Fruit fly (Drosophila melanogaster) whole organism, embryonic: ENCODE results near the gene Ogdh.

Source experiments
- Ada2b ChIP-seq: fragments of 200-800 bp; sonication (Bioruptor generic); IDR thresholded peaks from 2 replicates; pipeline ENCODE4 v1.3.6; 2022; ENCODE audit warnings: missing biosample characterization, missing genetic modification characterization
- CG13424 ChIP-seq: fragments of 200-800 bp; sonication (Bioruptor generic); optimal IDR thresholded peaks from 2 replicates; lab custom pipeline; 2019; ENCODE audit warnings: missing biosample characterization, mild to moderate bottlenecking, missing genetic modification characterization, moderate library complexity
- CG13624 ChIP-seq: fragments of 200-800 bp; sonication (Bioruptor generic); optimal IDR thresholded peaks from 2 replicates; lab custom pipeline; 2016; ENCODE audit warnings: missing biosample characterization, missing genetic modification characterization
- CG15601 ChIP-seq: fragments of 200-800 bp; sonication (Bioruptor generic); optimal IDR thresholded peaks from 3 replicates; lab custom pipeline; 2019; ENCODE audit warnings: missing biosample characterization, mild to moderate bottlenecking, missing genetic modification characterization, moderate library complexity
- CG15696 ChIP-seq: fragments of 200-800 bp; sonication (Bioruptor generic); optimal IDR thresholded peaks from 2 replicates; lab custom pipeline; 2019; ENCODE audit warnings: missing biosample characterization, mild to moderate bottlenecking, missing genetic modification characterization, moderate library complexity
- CG17829 ChIP-seq: fragments of 200-800 bp; optimal IDR thresholded peaks from 2 replicates; lab custom pipeline; 2019; ENCODE audit warnings: missing biosample characterization, mild to moderate bottlenecking, missing genetic modification characterization, moderate library complexity
- CG1792 ChIP-seq: fragments of 200-800 bp; sonication (Bioruptor generic); optimal IDR thresholded peaks from 2 replicates; lab custom pipeline; 2016; ENCODE audit warnings: missing biosample characterization, missing genetic modification characterization
- CG2116 ChIP-seq: fragments of 200-800 bp; sonication (Bioruptor generic); optimal IDR thresholded peaks from 3 replicates; lab custom pipeline; 2018; ENCODE audit warnings: missing biosample characterization, mild to moderate bottlenecking, missing genetic modification characterization
- CG2712 ChIP-seq: fragments of 200-800 bp; optimal IDR thresholded peaks from 3 replicates; lab custom pipeline; 2019; ENCODE audit warnings: missing biosample characterization, mild to moderate bottlenecking, missing genetic modification characterization, moderate library complexity
- CG3726 ChIP-seq: fragments of 200-800 bp; sonication (Bioruptor generic); IDR thresholded peaks from 3 replicates; pipeline ENCODE4, ENCODE4 v1.3.6; 2022; ENCODE audit warnings: missing biosample characterization, missing genetic modification characterization
- CG3995 ChIP-seq: fragments of 200-800 bp; sonication (Bioruptor generic); optimal IDR thresholded peaks from 3 replicates; lab custom pipeline; 2016; ENCODE audit warnings: missing biosample characterization, missing genetic modification characterization
- CG4424 ChIP-seq: fragments of 200-800 bp; sonication (Bioruptor generic); optimal IDR thresholded peaks from 3 replicates; lab custom pipeline; 2016; ENCODE audit warnings: missing biosample characterization, missing genetic modification characterization
- CG4854 ChIP-seq: fragments of 200-800 bp; sonication (Bioruptor generic); optimal IDR thresholded peaks from 2 replicates; lab custom pipeline; 2016; ENCODE audit warnings: missing biosample characterization, missing genetic modification characterization, inconsistent platforms
- CG9437 ChIP-seq: fragments of 200-800 bp; sonication (Bioruptor generic); optimal IDR thresholded peaks from 2 replicates; lab custom pipeline; 2018; ENCODE audit warnings: missing biosample characterization, mild to moderate bottlenecking, missing genetic modification characterization
- D ChIP-seq, 2 experiments: fragments of 200-800 bp in 1 of 2; fragments of >200 bp in 1 of 2; sonication (Bioruptor generic) in 1 of 2; optimal IDR thresholded peaks; 2 replicates in 1 of 2; 3 replicates in 1 of 2; lab custom pipeline; 2017; ENCODE audit warnings: mild to moderate bottlenecking in 1 of 2, missing biosample characterization in 1 of 2, missing genetic modification characterization in 1 of 2, missing genetic modification reagents in 1 of 2
- Doc3 ChIP-seq: fragments of 200-800 bp; sonication (Bioruptor generic); IDR thresholded peaks from 3 replicates; pipeline ENCODE4 v1.3.6; 2022; ENCODE audit warnings: missing biosample characterization, missing genetic modification characterization; ENCODE audit not compliant: partially characterized antibody
- HmgD ChIP-seq: fragments of 200-800 bp; sonication (Bioruptor generic); optimal IDR thresholded peaks from 3 replicates; lab custom pipeline; 2016; ENCODE audit warnings: missing biosample characterization, missing genetic modification characterization
- Jarid2 ChIP-seq: fragments of 200-800 bp; sonication (Bioruptor generic); optimal IDR thresholded peaks from 3 replicates; lab custom pipeline; 2017; ENCODE audit warnings: mild to moderate bottlenecking, missing biosample characterization, missing genetic modification reagents, missing genetic modification characterization
- MESR4 ChIP-seq: fragments of 200-800 bp; sonication (Bioruptor generic); optimal IDR thresholded peaks from 2 replicates; lab custom pipeline; 2018; ENCODE audit warnings: missing biosample characterization, mild to moderate bottlenecking, missing genetic modification characterization, moderate library complexity
- Mes4 ChIP-seq: fragments of 200-800 bp; sonication (Bioruptor generic); optimal IDR thresholded peaks from 2 replicates; lab custom pipeline; 2016; ENCODE audit warnings: missing biosample characterization, missing genetic modification characterization
- NK7.1 ChIP-seq: fragments of 200-800 bp; sonication (Bioruptor generic); optimal IDR thresholded peaks from 3 replicates; lab custom pipeline; 2016; ENCODE audit warnings: missing biosample characterization, missing genetic modification characterization
- Sox100B ChIP-seq: fragments of 200-800 bp; sonication (Bioruptor generic); optimal IDR thresholded peaks from 3 replicates; lab custom pipeline; 2018; ENCODE audit warnings: missing biosample characterization, mild to moderate bottlenecking, missing genetic modification characterization
- Spps ChIP-seq: fragments of 200-800 bp; sonication (Bioruptor generic); optimal IDR thresholded peaks from 2 replicates; lab custom pipeline; 2018; ENCODE audit warnings: missing biosample characterization, mild to moderate bottlenecking, missing genetic modification characterization
- Stat92E ChIP-seq, 3 experiments: fragments of >200 bp in 2 of 3; fragments of 200-800 bp in 1 of 3; sonication (Bioruptor generic) in 1 of 3; optimal IDR thresholded peaks; 2 replicates each; lab custom pipeline; 2017 to 2019; ENCODE audit warnings: missing biosample characterization in 3 of 3, missing genetic modification characterization in 3 of 3, mild to moderate bottlenecking in 1 of 3, moderate library complexity in 1 of 3
- Usf ChIP-seq: fragments of 200-800 bp; sonication (Bioruptor generic); optimal IDR thresholded peaks from 2 replicates; lab custom pipeline; 2017; ENCODE audit warnings: missing genotype, missing biosample characterization, missing genetic modification characterization
- br ChIP-seq: fragments of >200 bp; optimal IDR thresholded peaks from 2 replicates; lab custom pipeline; 2017
- btn ChIP-seq: fragments of 200-800 bp; sonication (Bioruptor generic); optimal IDR thresholded peaks from 2 replicates; lab custom pipeline; 2016; ENCODE audit warnings: missing biosample characterization, missing genetic modification characterization
- cato ChIP-seq: fragments of 200-800 bp; sonication (Bioruptor generic); optimal IDR thresholded peaks from 2 replicates; lab custom pipeline; 2016; ENCODE audit warnings: missing biosample characterization, missing genetic modification characterization, borderline replicate concordance
- da ChIP-seq: fragments of 200-800 bp; sonication (Bioruptor generic); optimal IDR thresholded peaks from 2 replicates; lab custom pipeline; 2016; ENCODE audit warnings: missing biosample characterization, missing genetic modification characterization
- dan ChIP-seq: fragments of 200-800 bp; sonication (Bioruptor generic); IDR thresholded peaks from 2 replicates; pipeline ENCODE4 v1.3.6; 2022; ENCODE audit warnings: missing biosample characterization, missing genetic modification characterization
- danr ChIP-seq: fragments of 200-800 bp; sonication (Bioruptor generic); IDR thresholded peaks from 2 replicates; pipeline ENCODE4 v1.3.6; 2022; ENCODE audit warnings: missing biosample characterization, missing genetic modification characterization
- emc ChIP-seq: fragments of 200-800 bp; sonication (Bioruptor generic); optimal IDR thresholded peaks from 2 replicates; lab custom pipeline; 2016; ENCODE audit warnings: missing biosample characterization, missing genetic modification characterization
- en ChIP-seq: fragments of 200-800 bp; sonication (Bioruptor generic); optimal IDR thresholded peaks from 2 replicates; lab custom pipeline; 2016; ENCODE audit warnings: missing biosample characterization, missing genetic modification characterization
- ewg ChIP-seq: fragments of 200-800 bp; sonication (Bioruptor generic); optimal IDR thresholded peaks from 3 replicates; lab custom pipeline; 2017; ENCODE audit warnings: mild to moderate bottlenecking, missing biosample characterization, missing genetic modification reagents, missing genetic modification characterization
- exex ChIP-seq: fragments of 200-800 bp; sonication (Bioruptor generic); optimal IDR thresholded peaks from 4 replicates; lab custom pipeline; 2018; ENCODE audit warnings: missing biosample characterization, mild to moderate bottlenecking, missing genetic modification characterization, moderate library complexity
- gro ChIP-seq: fragments of 200-800 bp; sonication (Bioruptor generic); optimal IDR thresholded peaks from 2 replicates; lab custom pipeline; 2016; ENCODE audit warnings: missing biosample characterization, missing genetic modification characterization
- hkb ChIP-seq, 2 experiments: fragments of 200-800 bp in 1 of 2; fragments of >200 bp in 1 of 2; sonication (Bioruptor generic) in 1 of 2; IDR thresholded peaks in 1 of 2; optimal IDR thresholded peaks in 1 of 2; 2 replicates each; pipeline versions ENCODE4 v1.3.6 to Lab custom; 2017 to 2022; ENCODE audit warnings: missing biosample characterization in 1 of 2, missing genetic modification characterization in 1 of 2
- hth ChIP-seq: fragments of >200 bp; optimal IDR thresholded peaks from 2 replicates; lab custom pipeline; 2017; ENCODE audit warnings: inconsistent platforms
- jigr1 ChIP-seq: fragments of 200-800 bp; sonication (Bioruptor generic); IDR thresholded peaks from 3 replicates; pipeline ENCODE4 v1.3.6; 2022; ENCODE audit warnings: missing biosample characterization, missing genetic modification characterization
- jumu ChIP-seq: fragments of 200-800 bp; sonication (Bioruptor generic); optimal IDR thresholded peaks from 3 replicates; lab custom pipeline; 2016; ENCODE audit warnings: missing biosample characterization, missing genetic modification characterization
- kah ChIP-seq: fragments of 200-800 bp; sonication (Bioruptor generic); optimal IDR thresholded peaks from 2 replicates; lab custom pipeline; 2018; ENCODE audit warnings: missing biosample characterization, mild to moderate bottlenecking, missing genetic modification characterization
- kay ChIP-seq: fragments of 200-800 bp; sonication (Bioruptor generic); optimal IDR thresholded peaks from 2 replicates; lab custom pipeline; 2016; ENCODE audit warnings: missing biosample characterization, missing genetic modification characterization
- lola ChIP-seq, 3 experiments: fragments of >200 bp in 2 of 3; fragments of 200-800 bp in 1 of 3; sonication (Bioruptor generic) in 1 of 3; optimal IDR thresholded peaks; 2 replicates each; lab custom pipeline; 2017 to 2019; ENCODE audit warnings: missing biosample characterization in 3 of 3, missing genetic modification characterization in 3 of 3, mild to moderate bottlenecking in 1 of 3, moderate library complexity in 1 of 3
- pros ChIP-seq: fragments of 200-800 bp; sonication (Bioruptor generic); optimal IDR thresholded peaks from 3 replicates; lab custom pipeline; 2019; ENCODE audit warnings: missing biosample characterization, mild to moderate bottlenecking, missing genetic modification characterization, moderate library complexity
- rib ChIP-seq: fragments of 200-800 bp; sonication (Bioruptor generic); IDR thresholded peaks from 2 replicates; pipeline ENCODE4 v1.3.6; 2022; ENCODE audit warnings: missing biosample characterization, missing genetic modification characterization
- schlank ChIP-seq: fragments of 200-800 bp; sonication (Bioruptor generic); optimal IDR thresholded peaks from 2 replicates; lab custom pipeline; 2018; ENCODE audit warnings: missing biosample characterization, mild to moderate bottlenecking, missing genetic modification characterization
- sim ChIP-seq: fragments of 200-800 bp; sonication (Bioruptor generic); IDR thresholded peaks from 2 replicates; pipeline ENCODE4 v1.3.6; 2022; ENCODE audit warnings: missing biosample characterization, missing genetic modification characterization
- toy ChIP-seq: fragments of 200-800 bp; sonication (Bioruptor generic); IDR thresholded peaks from 2 replicates; pipeline ENCODE4 v1.3.6; 2022; ENCODE audit warnings: missing biosample characterization, missing genetic modification characterization
- vfl ChIP-seq: fragments of 200-800 bp; sonication (Bioruptor generic); optimal IDR thresholded peaks from 2 replicates; lab custom pipeline; 2016; ENCODE audit warnings: missing biosample characterization, missing genetic modification characterization

The Ogdh gene

DNA sequence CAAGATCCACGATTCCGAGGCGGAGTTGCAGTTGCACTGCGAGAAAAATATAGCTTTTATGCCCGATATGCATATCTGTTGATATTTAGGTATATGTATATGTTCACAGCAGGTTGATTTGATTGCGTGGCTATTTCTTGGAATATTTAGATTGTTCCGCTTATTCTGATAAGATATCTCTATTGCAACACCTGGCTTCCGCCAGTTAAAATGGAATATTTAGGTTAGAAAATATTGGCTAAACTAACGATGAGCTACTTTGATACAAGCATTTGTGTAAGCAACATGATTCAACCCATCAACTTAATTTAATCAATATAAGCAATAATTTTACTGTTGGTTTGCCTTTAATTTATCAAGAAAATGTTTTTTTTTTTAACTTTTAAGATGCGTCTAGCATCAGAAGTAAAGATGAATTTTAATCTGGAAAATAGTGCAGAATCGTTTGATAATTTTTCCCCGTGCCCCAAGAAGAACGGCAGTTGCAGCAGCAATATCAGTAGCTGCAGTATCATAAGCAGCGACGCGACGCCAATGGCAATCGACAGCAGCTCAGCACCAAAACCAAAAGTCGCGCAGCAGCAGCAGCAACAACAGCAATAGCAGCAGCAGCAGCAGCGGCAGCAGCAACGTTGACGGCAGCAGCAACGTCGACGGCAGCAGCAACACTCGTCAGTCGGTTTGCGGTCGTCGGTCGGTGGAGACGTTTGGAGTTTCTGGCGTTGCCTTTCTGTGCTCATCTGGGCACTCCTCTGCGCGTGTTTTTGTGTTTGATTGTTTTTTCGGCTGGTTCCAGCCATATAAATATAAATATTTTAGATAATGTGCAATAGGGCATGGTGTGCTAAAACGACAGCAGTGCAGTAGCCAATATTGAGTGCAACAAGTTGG, 21.3 kb downstream of the Ogdh start (continued):
- no peak for TF ChIP-seq CG9437
- TF ChIP-seq kah (GFP tag; lab: Kevin White, UChicago) = no peak
- no peak for TF ChIP-seq jumu (GFP tag; lab: Kevin White, UChicago)
- TF ChIP-seq cato (GFP tag; lab: Kevin White, UChicago) = no peak
- TF ChIP-seq CG15601 (tag; lab: Kevin White, UChicago) = no peak
- TF ChIP-seq Spps (tag; lab: Kevin White, UChicago) = no peak
- TF ChIP-seq lola (GFP tag; optimal IDR thresholded peaks at IDR 0.05; lab: Kevin White, UChicago) = peak in 1 of 3 experiments; percentile 65
- TF ChIP-seq Sox100B (GFP tag; lab: Kevin White, UChicago) = peak; percentile 32
- TF ChIP-seq Stat92E (GFP tag; optimal IDR thresholded peaks at IDR 0.05; lab: Kevin White, UChicago) = no peak
- no peak for TF ChIP-seq exex (tag; lab: Kevin White, UChicago)
- TF ChIP-seq Ada2b (GFP tag; lab: Robert Waterston, UW) = no peak
- no peak for TF ChIP-seq kay
- TF ChIP-seq CG4854 (GFP tag; lab: Kevin White, UChicago) = no peak
- TF ChIP-seq toy (GFP tag; lab: Robert Waterston, UW) = no peak
- TF ChIP-seq HmgD = no peak
- TF ChIP-seq CG2116 (GFP tag; lab: Kevin White, UChicago) = no peak
- TF ChIP-seq emc = no peak
- TF ChIP-seq MESR4 (GFP tag; lab: Kevin White, UChicago) = no peak
- no peak for TF ChIP-seq CG17829 (tag; lab: Kevin White, UChicago)
- TF ChIP-seq hth (lab: Kevin White, UChicago) = no peak
- peak; percentile 84 for TF ChIP-seq Jarid2 (GFP tag; lab: Kevin White, UChicago)
- TF ChIP-seq CG2712 (tag; lab: Kevin White, UChicago) = no peak
- no peak for TF ChIP-seq NK7.1 (GFP tag; lab: Kevin White, UChicago)
- TF ChIP-seq sim (GFP tag; lab: Robert Waterston, UW) = no peak
- no peak for TF ChIP-seq jigr1 (GFP tag; lab: Robert Waterston, UW)
- TF ChIP-seq CG4424 = no peak
- no peak for TF ChIP-seq CG13424 (tag; lab: Kevin White, UChicago)
- TF ChIP-seq da = no peak
- no peak for TF ChIP-seq br (lab: Kevin White, UChicago)
- TF ChIP-seq vfl (GFP tag; lab: Kevin White, UChicago) = no peak
- no peak for TF ChIP-seq dan (GFP tag; lab: Robert Waterston, UW)
- TF ChIP-seq D (optimal IDR thresholded peaks at IDR 0.05; lab: Kevin White, UChicago) = no peak
- no peak for TF ChIP-seq D (GFP tag; optimal IDR thresholded peaks at IDR 0.05; lab: Kevin White, UChicago)
- TF ChIP-seq pros (GFP tag; lab: Kevin White, UChicago) = no peak
- TF ChIP-seq CG13624 (GFP tag; lab: Kevin White, UChicago) = no peak
- TF ChIP-seq CG15696 = no peak
- TF ChIP-seq CG1792 (GFP tag; lab: Kevin White, UChicago) = no peak
- TF ChIP-seq Doc3 (GFP tag; lab: Robert Waterston, UW) = no peak
- TF ChIP-seq Usf (GFP tag; lab: Kevin White, UChicago) = no peak
- no peak for TF ChIP-seq btn (GFP tag; lab: Kevin White, UChicago)
- no peak for TF ChIP-seq gro
- no peak for TF ChIP-seq en
- TF ChIP-seq danr (GFP tag; lab: Robert Waterston, UW) = no peak
- no peak for TF ChIP-seq hkb (optimal IDR thresholded peaks at IDR 0.05; lab: Kevin White, UChicago)
- TF ChIP-seq hkb (GFP tag; IDR thresholded peaks at IDR 0.05; lab: Robert Waterston, UW) = peak; percentile 32; the same call in 1 of the 2 replicates
- no peak for TF ChIP-seq schlank (tag; lab: Kevin White, UChicago)
- no peak for TF ChIP-seq Mes4 (GFP tag; lab: Kevin White, UChicago)
- TF ChIP-seq CG3995 (GFP tag; lab: Kevin White, UChicago) = no peak
- no peak for TF ChIP-seq rib (GFP tag; lab: Robert Waterston, UW)
- TF ChIP-seq CG3726 = no peak
- no peak for TF ChIP-seq ewg (GFP tag; lab: Kevin White, UChicago)
